Fruit fly (Drosophila melanogaster): Measurements from ENCODE around the gene lost.

lost gene

DNA sequence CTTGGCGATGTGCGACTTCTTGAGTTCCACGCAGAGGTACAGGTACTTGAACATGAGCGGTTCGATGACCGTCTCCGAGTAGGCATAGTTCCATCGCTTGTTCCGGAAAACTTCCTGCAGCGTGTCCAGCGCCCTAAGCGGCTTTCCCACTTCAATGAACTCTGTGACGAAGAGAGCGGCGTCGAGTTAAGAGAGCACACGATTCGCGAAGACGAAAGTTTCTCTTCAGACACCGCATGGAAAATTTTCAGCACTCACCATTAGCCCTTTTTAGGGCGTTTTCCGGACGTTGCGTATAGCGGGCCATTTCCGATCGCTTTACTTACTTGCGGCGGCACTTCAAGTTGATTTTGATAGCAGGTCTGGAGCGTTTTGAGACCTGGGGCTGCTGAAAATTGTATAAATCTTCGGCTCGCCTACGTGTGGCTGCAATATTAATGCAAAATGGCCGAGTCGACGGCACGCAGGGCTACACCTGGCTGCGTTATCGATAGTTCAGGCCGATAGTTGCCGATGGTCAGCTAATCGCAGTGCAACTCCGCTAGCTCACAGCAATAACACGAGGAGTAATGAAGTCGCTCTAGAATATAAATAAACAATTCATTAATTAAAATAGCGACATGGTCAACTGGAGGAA, 30.7 kb downstream of the lost start, which contains the start of the genes eIF3a and CG1074 (continued):
- peak; percentile 15 for TF ChIP-seq CG7745 (tag; optimal IDR thresholded peaks at IDR 0.05)
- no peak for TF ChIP-seq Six4 (GFP tag; optimal IDR thresholded peaks at IDR 0.05)
- peak; percentile 50 for TF ChIP-seq Bdp1 (GFP tag; optimal IDR thresholded peaks at IDR 0.05)
- peak; percentile 50 for TF ChIP-seq Xrp1 (GFP tag; IDR thresholded peaks at IDR 0.05)
- peak; percentile 52 for TF ChIP-seq Antp (GFP tag; optimal IDR thresholded peaks at IDR 0.05)
- peak; percentile 72 for TF ChIP-seq pfk (GFP tag; optimal IDR thresholded peaks at IDR 0.05)
- peak; percentile 52 for TF ChIP-seq CTCF (GFP tag; optimal IDR thresholded peaks at IDR 0.05)
- TF ChIP-seq shn (GFP tag; optimal IDR thresholded peaks at IDR 0.05) = peak; percentile 51
- peak; percentile 52 for TF ChIP-seq Adf1 (GFP tag; IDR thresholded peaks at IDR 0.05)
- TF ChIP-seq CG6683 (GFP tag; optimal IDR thresholded peaks at IDR 0.05) = peak; percentile 43
- peak; percentile 42 for TF ChIP-seq jumu (GFP tag; optimal IDR thresholded peaks at IDR 0.05)
- TF ChIP-seq E2f1 (GFP tag; IDR thresholded peaks at IDR 0.05) = peak; percentile 49; the same call in 1 of the 2 replicates
- no peak for TF ChIP-seq peb (GFP tag; IDR thresholded peaks at IDR 0.05)
- peak; percentile 66 for TF ChIP-seq Atf6 (GFP tag; IDR thresholded peaks at IDR 0.05)
- TF ChIP-seq chn (GFP tag; optimal IDR thresholded peaks at IDR 0.05) = peak; percentile 56
- peak; percentile 60 for TF ChIP-seq ac (GFP tag; optimal IDR thresholded peaks at IDR 0.05)
- peak; percentile 31; the same call in 1 of the 2 replicates for TF ChIP-seq H2.0 (GFP tag; IDR thresholded peaks at IDR 0.05)
- peak; percentile 34; the same call in 1 of the 3 replicates for TF ChIP-seq CG6175 (GFP tag; IDR thresholded peaks at IDR 0.05)
- no peak for TF ChIP-seq Poxn (GFP tag; IDR thresholded peaks at IDR 0.05)
- no peak for TF ChIP-seq Hey (tag; optimal IDR thresholded peaks at IDR 0.05)
- peak; percentile 82 for TF ChIP-seq CG13296 (GFP tag; optimal IDR thresholded peaks at IDR 0.05)
- peak; percentile 52 for TF ChIP-seq zfh2 (GFP tag; optimal IDR thresholded peaks at IDR 0.05)
- no peak for TF ChIP-seq Gsc (GFP tag; IDR thresholded peaks at IDR 0.05)
- TF ChIP-seq CG13624 (GFP tag; optimal IDR thresholded peaks at IDR 0.05) = peak; percentile 85
- TF ChIP-seq dan (GFP tag; IDR thresholded peaks at IDR 0.05) = no peak
- TF ChIP-seq CG11560 (tag; IDR thresholded peaks at IDR 0.05) = no peak
- peak; percentile 48 for TF ChIP-seq CG4424 (GFP tag; optimal IDR thresholded peaks at IDR 0.05)
- peak; percentile 78 for TF ChIP-seq CG7271 (tag; optimal IDR thresholded peaks at IDR 0.05)
- no peak for TF ChIP-seq Hr78 (GFP tag; optimal IDR thresholded peaks at IDR 0.05)
- peak; percentile 39 for TF ChIP-seq CG10274 (GFP tag; optimal IDR thresholded peaks at IDR 0.05)
- peak; percentile 12 for TF ChIP-seq run (tag; optimal IDR thresholded peaks at IDR 0.05)
- peak; percentile 47 for TF ChIP-seq gcm (GFP tag; optimal IDR thresholded peaks at IDR 0.05)
- peak; percentile 36 for TF ChIP-seq CG9876 (GFP tag; optimal IDR thresholded peaks at IDR 0.05)
- TF ChIP-seq CG10321 (GFP tag; IDR thresholded peaks at IDR 0.05) = peak; percentile 39; the same call in 1 of the 2 replicates
- TF ChIP-seq Bgb (GFP tag; IDR thresholded peaks at IDR 0.05; ENCODE audit: partially characterized antibody) = peak; percentile 99
- TF ChIP-seq fd64A (GFP tag; optimal IDR thresholded peaks at IDR 0.05) = peak; percentile 60
- peak in 1 of 2 experiments; percentile 59 for TF ChIP-seq crp (GFP tag; optimal IDR thresholded peaks at IDR 0.05)
- TF ChIP-seq sob (GFP tag; IDR thresholded peaks at IDR 0.05) = peak; percentile 86
- TF ChIP-seq schlank (tag; optimal IDR thresholded peaks at IDR 0.05) = peak; percentile 60
- TF ChIP-seq cato (GFP tag; optimal IDR thresholded peaks at IDR 0.05; ENCODE audit: borderline replicate concordance) = no peak
- TF ChIP-seq HmgD (GFP tag; optimal IDR thresholded peaks at IDR 0.05) = peak; percentile 80
- peak; percentile 96 for TF ChIP-seq vnd (GFP tag; IDR thresholded peaks at IDR 0.05; ENCODE audit: partially characterized antibody)
- TF ChIP-seq CG42726 (GFP tag; IDR thresholded peaks at IDR 0.05; ENCODE audit: partially characterized antibody) = peak; percentile 98
- peak; percentile 47; the same call in 1 of the 2 replicates for TF ChIP-seq ara (GFP tag; IDR thresholded peaks at IDR 0.05)
- no peak for TF ChIP-seq Hmr (GFP tag; optimal IDR thresholded peaks at IDR 0.05)
- peak; percentile 56 for TF ChIP-seq CG33557 (GFP tag; optimal IDR thresholded peaks at IDR 0.05)
- TF ChIP-seq rib (GFP tag; IDR thresholded peaks at IDR 0.05) = peak; percentile 80
- TF ChIP-seq CG14860 (GFP tag; IDR thresholded peaks at IDR 0.05; ENCODE audit: partially characterized antibody) = peak; percentile 97
- TF ChIP-seq CG8765 (GFP tag; IDR thresholded peaks at IDR 0.05) = no peak
- TF ChIP-seq Doc3 (GFP tag; IDR thresholded peaks at IDR 0.05; ENCODE audit: partially characterized antibody) = peak; percentile 86

All from whole organism, embryonic.